Worm (Caenorhabditis elegans): ENCODE results near the gene npr-43.

Gene npr-43

ce11 chrV:14351629-14352028 lies 27.3 kb downstream of the npr-43 start, which contains the start of gene vha-13:
vha-13 (plus strand) TSS chrV:14351709.
- TF ChIP-seq lsl-1 (GFP tag; optimal IDR thresholded peaks at IDR 0.05) (no peak), hsf-1 (GFP tag; IDR thresholded peaks at IDR 0.05) (peak; percentile 35; the same call in 1 of the 2 replicates)

- no peak for TF ChIP-seq attf-6 (GFP tag; IDR thresholded peaks at IDR 0.05)
- peak; percentile 39 for TF ChIP-seq B0035.1 (tag; optimal IDR thresholded peaks at IDR 0.05)
- peak; percentile 46; the same call in 1 of the 2 replicates for TF ChIP-seq K11D2.4 (GFP tag; IDR thresholded peaks at IDR 0.05)
- no peak for TF ChIP-seq unc-62 (GFP tag; optimal IDR thresholded peaks at IDR 0.05)
- TF ChIP-seq mxl-1 (tag; optimal IDR thresholded peaks at IDR 0.05) = no peak
- TF ChIP-seq tlf-1 (GFP tag; optimal IDR thresholded peaks at IDR 0.05) = no peak
- TF ChIP-seq T07F8.4 (tag; optimal IDR thresholded peaks at IDR 0.05) = no peak
- TF ChIP-seq lir-1 (GFP tag; conservative IDR thresholded peaks at IDR 0.05) = 0 out of 2 replicates have a peak, but pooled peaks have one; percentile 47
- TF ChIP-seq him-1 (tag; optimal IDR thresholded peaks at IDR 0.05) = no peak
- TF ChIP-seq ztf-25 (GFP tag; IDR thresholded peaks at IDR 0.05) = no peak
- TF ChIP-seq lin-40 (tag; optimal IDR thresholded peaks at IDR 0.05) = peak; percentile 77
- TF ChIP-seq pbrm-1 (GFP tag; IDR thresholded peaks at IDR 0.05) = peak; percentile 68; the same call in 1 of the 2 replicates
- no peak for TF ChIP-seq snpc-1.3 (tag; optimal IDR thresholded peaks at IDR 0.05; ENCODE audit: insufficient read depth)
- TF ChIP-seq nhr-90 (tag; optimal IDR thresholded peaks at IDR 0.05) = peak; percentile 80
- 0 out of 2 replicates have a peak, but pooled peaks have one; percentile 18 for TF ChIP-seq madf-3 (GFP tag; IDR thresholded peaks at IDR 0.05)
- peak; percentile 87 for TF ChIP-seq ceh-27 (GFP tag; optimal IDR thresholded peaks at IDR 0.05)
- TF ChIP-seq Y53F4B.3 (GFP tag; IDR thresholded peaks at IDR 0.05) = no peak
- 0 out of 2 replicates have a peak, but pooled peaks have one; percentile 23 for TF ChIP-seq ceh-40 (GFP tag; IDR thresholded peaks at IDR 0.05)
- no peak for TF ChIP-seq nhr-120 (GFP tag; IDR thresholded peaks at IDR 0.05)
- TF ChIP-seq xnd-1 (tag; optimal IDR thresholded peaks at IDR 0.05) = no peak
- TF ChIP-seq tbp1 (GFP tag; optimal IDR thresholded peaks at IDR 0.05) = peak; percentile 58
- TF ChIP-seq lag-1 (GFP tag; IDR thresholded peaks at IDR 0.05) = no peak
- peak; percentile 26 for TF ChIP-seq die-1 (tag; optimal IDR thresholded peaks at IDR 0.05)
- TF ChIP-seq cebp-1 (GFP tag; IDR thresholded peaks at IDR 0.05) = no peak
- TF ChIP-seq cebp-1 (tag; optimal IDR thresholded peaks at IDR 0.05) = peak; percentile 83
- peak; percentile 89 for TF ChIP-seq egrh-3 (GFP tag; IDR thresholded peaks at IDR 0.05)
- no peak for TF ChIP-seq unc-130 (GFP tag; optimal IDR thresholded peaks at IDR 0.05)
- TF ChIP-seq let-526 (GFP tag; IDR thresholded peaks at IDR 0.05) = 0 out of 2 replicates have a peak, but pooled peaks have one; percentile 38
- TF ChIP-seq rpc-1 (optimal IDR thresholded peaks at IDR 0.05) = no peak
- no peak for TF ChIP-seq rpc-1 (tag; optimal IDR thresholded peaks at IDR 0.05)
- TF ChIP-seq sdz-38 (tag; optimal IDR thresholded peaks at IDR 0.05) = no peak
- TF ChIP-seq F39B2.1 (GFP tag; IDR thresholded peaks at IDR 0.05) = no peak
- TF ChIP-seq lsy-27 (tag; optimal IDR thresholded peaks at IDR 0.05; ENCODE audit: borderline replicate concordance, insufficient read depth) = no peak
- TF ChIP-seq C06A6.2 (GFP tag; conservative IDR thresholded peaks at IDR 0.05) = peak; percentile 59; the same call in 1 of the 2 replicates
- no peak for TF ChIP-seq cebp-2 (GFP tag; IDR thresholded peaks at IDR 0.05)
- no peak for TF ChIP-seq Y79H2A.3 (GFP tag; conservative IDR thresholded peaks at IDR 0.05)
- no peak for TF ChIP-seq athp-1 (tag; optimal IDR thresholded peaks at IDR 0.05)
- TF ChIP-seq Y67H2A.10 (GFP tag; conservative IDR thresholded peaks at IDR 0.05) = peak; percentile 85
- no peak for TF ChIP-seq ceh-79 (tag; optimal IDR thresholded peaks at IDR 0.05)
- TF ChIP-seq dox-1 (GFP tag; IDR thresholded peaks at IDR 0.05) = peak; percentile 90
- peak; percentile 18 for TF ChIP-seq akir-1 (GFP tag; optimal IDR thresholded peaks at IDR 0.05)
- TF ChIP-seq snpc-1.1 (tag; optimal IDR thresholded peaks at IDR 0.05; ENCODE audit: insufficient read depth) = no peak
- TF ChIP-seq nhr-80 (tag; optimal IDR thresholded peaks at IDR 0.05) = peak; percentile 99
- TF ChIP-seq F55B11.4 (tag; optimal IDR thresholded peaks at IDR 0.05; ENCODE audit: borderline replicate concordance, insufficient read depth) = no peak
- TF ChIP-seq bed-2 (GFP tag; IDR thresholded peaks at IDR 0.05) = 0 out of 2 replicates have a peak, but pooled peaks have one; percentile 17
Observed at ce11 chrV:14350949-14351348, 27.9 kb downstream of the npr-43 start.

Data from whole organism, young adult.